Worm (Caenorhabditis elegans): ENCODE data around the gene Y43F4B.10.

- TF ChIP-seq nhr-237 (tag; optimal IDR thresholded peaks at IDR 0.05), result no peak
- no peak for TF ChIP-seq nhr-76 (tag; optimal IDR thresholded peaks at IDR 0.05)
- TF ChIP-seq ama-1 (optimal IDR thresholded peaks at IDR 0.05), result no peak
- TF ChIP-seq lin-39 (tag; optimal IDR thresholded peaks at IDR 0.05), result no peak
- no peak for TF ChIP-seq efl-3 (GFP tag; optimal IDR thresholded peaks at IDR 0.05)
- no peak for TF ChIP-seq rnt-1 (tag; optimal IDR thresholded peaks at IDR 0.05)
- no peak for TF ChIP-seq alr-1 (tag; optimal IDR thresholded peaks at IDR 0.05; ENCODE audit: borderline replicate concordance)
- no peak for TF ChIP-seq blmp-1 (tag; optimal IDR thresholded peaks at IDR 0.05)
- no peak for TF ChIP-seq unc-86 (tag; optimal IDR thresholded peaks at IDR 0.05)
- TF ChIP-seq efl-1 (optimal IDR thresholded peaks at IDR 0.05), result no peak
- TF ChIP-seq efl-1 (GFP tag; optimal IDR thresholded peaks at IDR 0.05 in 1 of 2), result peak in 1 of 2 experiments; percentile 74
Observed at ce11 chrIII:13302578-13302977, 11.3 kb upstream of the Y43F4B.10 start.
